Fruit fly (Drosophila melanogaster) whole organism, embryonic: ENCODE results near the gene CG42258.

Experiments
- Ada2b ChIP-seq: fragments of 200-800 bp; sonication (Bioruptor generic); IDR thresholded peaks from 2 replicates; pipeline ENCODE4 v1.3.6; 2022; ENCODE audit warnings: missing biosample characterization, missing genetic modification characterization
- B-H1 ChIP-seq: fragments of 200-800 bp; sonication (Bioruptor generic); IDR thresholded peaks from 3 replicates; pipeline ENCODE4 v1.3.6; 2022; ENCODE audit warnings: missing biosample characterization, missing genetic modification characterization
- CG10366 ChIP-seq: fragments of 200-800 bp; sonication (Bioruptor generic); IDR thresholded peaks from 2 replicates; pipeline ENCODE4 v1.3.6; 2022; ENCODE audit warnings: missing biosample characterization, missing genetic modification characterization
- CG11504 ChIP-seq: fragments of 200-800 bp; sonication (Bioruptor generic); optimal IDR thresholded peaks from 3 replicates; lab custom pipeline; 2019; ENCODE audit warnings: missing biosample characterization, mild to moderate bottlenecking, missing genetic modification characterization, moderate library complexity
- CG12744 ChIP-seq: fragments of 200-800 bp; sonication (Bioruptor generic); optimal IDR thresholded peaks from 2 replicates; lab custom pipeline; 2016; ENCODE audit warnings: missing biosample characterization, missing genetic modification characterization
- CG12769 ChIP-seq: fragments of 200-800 bp; sonication (Bioruptor generic); optimal IDR thresholded peaks from 2 replicates; lab custom pipeline; 2019; ENCODE audit warnings: missing biosample characterization, mild to moderate bottlenecking, missing genetic modification characterization, moderate library complexity
- CG13624 ChIP-seq: fragments of 200-800 bp; sonication (Bioruptor generic); optimal IDR thresholded peaks from 2 replicates; lab custom pipeline; 2016; ENCODE audit warnings: missing biosample characterization, missing genetic modification characterization
- CG14014 ChIP-seq: fragments of 200-800 bp; sonication (Bioruptor generic); IDR thresholded peaks from 2 replicates; pipeline ENCODE4 v1.3.6; 2022; ENCODE audit warnings: missing biosample characterization, missing genetic modification characterization
- CG14441 ChIP-seq: fragments of 200-800 bp; sonication (Bioruptor generic); IDR thresholded peaks from 2 replicates; pipeline ENCODE4 v1.3.6; 2022; ENCODE audit warnings: missing biosample characterization, missing genetic modification characterization
- CG15073 ChIP-seq: fragments of 200-800 bp; sonication (Bioruptor generic); optimal IDR thresholded peaks from 2 replicates; lab custom pipeline; 2016; ENCODE audit warnings: missing biosample characterization, missing genetic modification characterization
- CG15269 ChIP-seq: fragments of 200-800 bp; sonication (Bioruptor generic); optimal IDR thresholded peaks from 2 replicates; lab custom pipeline; 2018; ENCODE audit warnings: missing biosample characterization, mild to moderate bottlenecking, missing genetic modification characterization, moderate library complexity
- CG1602 ChIP-seq: fragments of 200-800 bp; sonication (Bioruptor generic); optimal IDR thresholded peaks from 3 replicates; lab custom pipeline; 2016; ENCODE audit warnings: missing biosample characterization, missing genetic modification characterization
- CG17359 ChIP-seq: fragments of 200-800 bp; sonication (Bioruptor generic); optimal IDR thresholded peaks from 3 replicates; lab custom pipeline; 2018; ENCODE audit warnings: missing biosample characterization, mild to moderate bottlenecking, missing genetic modification characterization, moderate library complexity
- CG17802 ChIP-seq: fragments of 200-800 bp; sonication (Bioruptor generic); optimal IDR thresholded peaks from 2 replicates; lab custom pipeline; 2018; ENCODE audit warnings: missing biosample characterization, mild to moderate bottlenecking, missing genetic modification characterization, moderate library complexity
- CG18262 ChIP-seq: fragments of 200-800 bp; optimal IDR thresholded peaks from 3 replicates; lab custom pipeline; 2019; ENCODE audit warnings: missing biosample characterization, mild to moderate bottlenecking, missing genetic modification characterization, moderate library complexity
- CG18476 ChIP-seq: fragments of 200-800 bp; sonication (Bioruptor generic); optimal IDR thresholded peaks from 2 replicates; lab custom pipeline; 2016; ENCODE audit warnings: missing biosample characterization, mild to moderate bottlenecking, missing genetic modification characterization
- CG2202 ChIP-seq: fragments of 200-800 bp; sonication (Bioruptor generic); optimal IDR thresholded peaks from 2 replicates; lab custom pipeline; 2018; ENCODE audit warnings: missing biosample characterization, mild to moderate bottlenecking, missing genetic modification characterization
- CG30403 ChIP-seq: fragments of 200-800 bp; sonication (Bioruptor generic); optimal IDR thresholded peaks from 3 replicates; lab custom pipeline; 2016; ENCODE audit warnings: missing biosample characterization, missing genetic modification characterization
- CG30431 ChIP-seq: fragments of 200-800 bp; sonication (Bioruptor generic); optimal IDR thresholded peaks from 2 replicates; lab custom pipeline; 2017; ENCODE audit warnings: missing biosample characterization, missing genetic modification characterization
- CG3163 ChIP-seq: fragments of 200-800 bp; sonication (Bioruptor generic); optimal IDR thresholded peaks from 3 replicates; lab custom pipeline; 2016; ENCODE audit warnings: missing biosample characterization, missing genetic modification characterization
- CG34422 ChIP-seq: fragments of 200-800 bp; sonication (Bioruptor generic); IDR thresholded peaks from 3 replicates; pipeline ENCODE4 v1.3.6; 2022; ENCODE audit warnings: missing biosample characterization, missing genetic modification characterization
- CG43689 ChIP-seq: fragments of 200-800 bp; sonication (Bioruptor generic); IDR thresholded peaks from 2 replicates; pipeline ENCODE4 v1.3.6; 2022; ENCODE audit warnings: missing biosample characterization, missing genetic modification characterization
- CG4730 ChIP-seq: fragments of 200-800 bp; sonication (Bioruptor generic); IDR thresholded peaks from 2 replicates; pipeline ENCODE4 v1.3.6; 2022; ENCODE audit warnings: missing biosample characterization, missing genetic modification characterization
- CG6813 ChIP-seq: fragments of 200-800 bp; sonication (Bioruptor generic); optimal IDR thresholded peaks from 2 replicates; lab custom pipeline; 2017; ENCODE audit warnings: missing biosample characterization, missing genetic modification characterization, mild to moderate bottlenecking, moderate library complexity, missing genetic modification reagents
- CG8359 ChIP-seq: fragments of 200-800 bp; sonication (Bioruptor generic); optimal IDR thresholded peaks from 2 replicates; lab custom pipeline; 2017; ENCODE audit warnings: missing biosample characterization, mild to moderate bottlenecking, missing genetic modification characterization, borderline replicate concordance
- CG8944 ChIP-seq: fragments of 200-800 bp; sonication (Bioruptor generic); optimal IDR thresholded peaks from 3 replicates; lab custom pipeline; 2016; ENCODE audit warnings: missing biosample characterization, missing genetic modification characterization
- CHES-1-like ChIP-seq: fragments of 200-800 bp; sonication (Bioruptor generic); optimal IDR thresholded peaks from 2 replicates; lab custom pipeline; 2016; ENCODE audit warnings: missing biosample characterization, missing genetic modification characterization
- Camta ChIP-seq: fragments of 200-800 bp; sonication (Bioruptor generic); optimal IDR thresholded peaks from 2 replicates; lab custom pipeline; 2016; ENCODE audit warnings: missing biosample characterization, missing genetic modification characterization
- CrebB ChIP-seq: fragments of 200-800 bp; sonication (Bioruptor generic); optimal IDR thresholded peaks from 3 replicates; lab custom pipeline; 2018; ENCODE audit warnings: missing biosample characterization, mild to moderate bottlenecking, missing genetic modification characterization
- Doc3 ChIP-seq: fragments of 200-800 bp; sonication (Bioruptor generic); IDR thresholded peaks from 3 replicates; pipeline ENCODE4 v1.3.6; 2022; ENCODE audit warnings: missing biosample characterization, missing genetic modification characterization; ENCODE audit not compliant: partially characterized antibody
- Eip74EF ChIP-seq, 2 experiments: fragments of 200-800 bp in 1 of 2; fragments of >200 bp in 1 of 2; sonication (Bioruptor generic) in 1 of 2; optimal IDR thresholded peaks; 2 replicates each; lab custom pipeline; 2017 to 2019; ENCODE audit warnings: missing biosample characterization in 2 of 2, missing genetic modification characterization in 2 of 2, mild to moderate bottlenecking in 1 of 2, moderate library complexity in 1 of 2
- Fer3 ChIP-seq: fragments of 200-800 bp; sonication (Bioruptor generic); optimal IDR thresholded peaks from 2 replicates; lab custom pipeline; 2018; ENCODE audit warnings: missing biosample characterization, mild to moderate bottlenecking, missing genetic modification characterization, moderate library complexity
- Hr3 ChIP-seq: fragments of 200-800 bp; sonication (Bioruptor generic); optimal IDR thresholded peaks from 3 replicates; lab custom pipeline; 2016; ENCODE audit warnings: missing biosample characterization, missing genetic modification characterization
- Lhr ChIP-seq: fragments of 200-800 bp; sonication (Bioruptor generic); optimal IDR thresholded peaks from 3 replicates; lab custom pipeline; 2017; ENCODE audit warnings: mild to moderate bottlenecking, missing biosample characterization, missing genetic modification reagents, missing genetic modification characterization
- Sox102F ChIP-seq: fragments of 200-800 bp; sonication (Bioruptor generic); optimal IDR thresholded peaks from 2 replicates; lab custom pipeline; 2018; ENCODE audit warnings: missing biosample characterization, mild to moderate bottlenecking, missing genetic modification characterization, moderate library complexity
- TFAM ChIP-seq: fragments of 200-800 bp; sonication (Bioruptor generic); optimal IDR thresholded peaks from 2 replicates; lab custom pipeline; 2017; ENCODE audit warnings: missing biosample characterization, missing genetic modification characterization, inconsistent platforms
- ac ChIP-seq: fragments of 200-800 bp; sonication (Bioruptor generic); optimal IDR thresholded peaks from 3 replicates; lab custom pipeline; 2017; ENCODE audit warnings: missing biosample characterization, mild to moderate bottlenecking, missing genetic modification characterization
- bcd ChIP-seq: fragments of 200-800 bp; sonication (Bioruptor generic); optimal IDR thresholded peaks from 2 replicates; lab custom pipeline; 2017; ENCODE audit warnings: missing biosample characterization, mild to moderate bottlenecking, missing genetic modification characterization
- ewg ChIP-seq: fragments of 200-800 bp; sonication (Bioruptor generic); optimal IDR thresholded peaks from 3 replicates; lab custom pipeline; 2017; ENCODE audit warnings: mild to moderate bottlenecking, missing biosample characterization, missing genetic modification reagents, missing genetic modification characterization
- grn ChIP-seq: fragments of 200-800 bp; sonication (Bioruptor generic); optimal IDR thresholded peaks from 3 replicates; lab custom pipeline; 2017; ENCODE audit warnings: missing biosample characterization, missing genetic modification characterization
- h ChIP-seq: fragments of >200 bp; optimal IDR thresholded peaks from 2 replicates; lab custom pipeline; 2017
- ind ChIP-seq: fragments of 200-800 bp; sonication (Bioruptor generic); optimal IDR thresholded peaks from 3 replicates; lab custom pipeline; 2016; ENCODE audit warnings: missing biosample characterization, missing genetic modification characterization
- ken ChIP-seq: fragments of 200-800 bp; sonication (Bioruptor generic); IDR thresholded peaks from 3 replicates; pipeline ENCODE4 v1.3.6; 2022; ENCODE audit warnings: missing biosample characterization, missing genetic modification characterization
- lov ChIP-seq, 2 experiments: fragments of 200-800 bp in 1 of 2; fragments of >200 bp in 1 of 2; sonication (Bioruptor generic) in 1 of 2; IDR thresholded peaks in 1 of 2; optimal IDR thresholded peaks in 1 of 2; 2 replicates in 1 of 2; 3 replicates in 1 of 2; pipeline versions ENCODE4 v1.3.6 to Lab custom; 2017 to 2022; ENCODE audit warnings: missing biosample characterization in 1 of 2, missing genetic modification characterization in 1 of 2
- sd ChIP-seq: fragments of 200-800 bp; sonication (Bioruptor generic); optimal IDR thresholded peaks from 3 replicates; lab custom pipeline; 2018; ENCODE audit warnings: missing biosample characterization, mild to moderate bottlenecking, missing genetic modification characterization, moderate library complexity
- slbo ChIP-seq: fragments of 200-800 bp; sonication (Bioruptor generic); IDR thresholded peaks from 2 replicates; pipeline ENCODE4 v1.3.6; 2022; ENCODE audit warnings: missing biosample characterization, missing genetic modification characterization
- toy ChIP-seq: fragments of 200-800 bp; sonication (Bioruptor generic); IDR thresholded peaks from 2 replicates; pipeline ENCODE4 v1.3.6; 2022; ENCODE audit warnings: missing biosample characterization, missing genetic modification characterization
- yki ChIP-seq: fragments of >200 bp; optimal IDR thresholded peaks from 3 replicates; lab custom pipeline; 2018

Gene CG42258

dm6 chrX:12510750-12511649 lies 47.7 kb downstream of the CG42258 start:
- no peak for TF ChIP-seq h (lab: Kevin White, UChicago)
- peak; percentile 59 for TF ChIP-seq CG8359 (GFP tag; lab: Kevin White, UChicago)
- peak; percentile 70 for TF ChIP-seq CG12769
- peak; percentile 45 for TF ChIP-seq Lhr (GFP tag; lab: Kevin White, UChicago)
- TF ChIP-seq slbo (GFP tag; lab: Robert Waterston, UW): peak; percentile 79
- no peak for TF ChIP-seq lov (optimal IDR thresholded peaks at IDR 0.05; lab: Kevin White, UChicago)
- TF ChIP-seq lov (GFP tag; IDR thresholded peaks at IDR 0.05; lab: Robert Waterston, UW): no peak
- peak; percentile 57 for TF ChIP-seq CG13624 (GFP tag; lab: Kevin White, UChicago)
- TF ChIP-seq CG15073 (GFP tag; lab: Kevin White, UChicago): peak; percentile 65
- TF ChIP-seq CG15269: peak; percentile 71
- TF ChIP-seq CG18476 (GFP tag; lab: Kevin White, UChicago): peak; percentile 67
- peak; percentile 78 for TF ChIP-seq Hr3 (GFP tag; lab: Kevin White, UChicago)
- TF ChIP-seq CHES-1-like (GFP tag; lab: Kevin White, UChicago): peak; percentile 52
- TF ChIP-seq ken (GFP tag; lab: Robert Waterston, UW): peak; percentile 69
- TF ChIP-seq CG3163 (GFP tag; lab: Kevin White, UChicago): no peak
- peak; percentile 79 for TF ChIP-seq CG30403
- TF ChIP-seq toy: peak; percentile 44; the same call in 1 of the 2 replicates
- peak; percentile 69 for TF ChIP-seq bcd (GFP tag; lab: Kevin White, UChicago)
- TF ChIP-seq Sox102F (GFP tag; lab: Kevin White, UChicago): peak; percentile 79
- peak in 1 of 2 experiments; percentile 53 for TF ChIP-seq Eip74EF (GFP tag; optimal IDR thresholded peaks at IDR 0.05; lab: Kevin White, UChicago)
- TF ChIP-seq CG18262 (tag; lab: Kevin White, UChicago): peak; percentile 81
- TF ChIP-seq CrebB (tag; lab: Kevin White, UChicago): peak; percentile 43
- no peak for TF ChIP-seq grn (GFP tag; lab: Kevin White, UChicago)
- peak; percentile 31 for TF ChIP-seq CG12744 (GFP tag; lab: Kevin White, UChicago)
- TF ChIP-seq CG14441: peak; percentile 62
- peak; percentile 71; the same call in 2 of the 3 replicates for TF ChIP-seq CG34422 (GFP tag; lab: Robert Waterston, UW)
- peak; percentile 75 for TF ChIP-seq Ada2b (GFP tag; lab: Robert Waterston, UW)
- TF ChIP-seq B-H1 (GFP tag; lab: Robert Waterston, UW): peak; percentile 28; the same call in 1 of the 3 replicates
- peak; percentile 66; the same call in 1 of the 2 replicates for TF ChIP-seq CG14014 (GFP tag; lab: Robert Waterston, UW)
- TF ChIP-seq CG17802: peak; percentile 68
- peak; percentile 55 for TF ChIP-seq CG30431 (GFP tag; lab: Kevin White, UChicago)
- TF ChIP-seq ind (GFP tag; lab: Kevin White, UChicago): peak; percentile 78
- peak; percentile 74 for TF ChIP-seq CG2202 (tag; lab: Kevin White, UChicago)
- no peak for TF ChIP-seq CG43689
- peak; percentile 18 for TF ChIP-seq TFAM (GFP tag; lab: Kevin White, UChicago)
- no peak for TF ChIP-seq Doc3 (GFP tag; lab: Robert Waterston, UW)
- TF ChIP-seq CG1602 (GFP tag; lab: Kevin White, UChicago): peak; percentile 70
- peak; percentile 82 for TF ChIP-seq Camta (GFP tag; lab: Kevin White, UChicago)
- TF ChIP-seq CG17359: peak; percentile 80
- TF ChIP-seq CG4730 (GFP tag; lab: Robert Waterston, UW): no peak
- TF ChIP-seq ac: no peak
- peak; percentile 12 for TF ChIP-seq sd (tag; lab: Kevin White, UChicago)
- peak; percentile 58 for TF ChIP-seq ewg (GFP tag; lab: Kevin White, UChicago)
- TF ChIP-seq Fer3: peak; percentile 76
- peak; percentile 77 for TF ChIP-seq CG10366 (GFP tag; lab: Robert Waterston, UW)
- TF ChIP-seq yki (lab: Kevin White, UChicago): no peak
- TF ChIP-seq CG6813 (GFP tag; lab: Kevin White, UChicago): peak; percentile 55
- peak; percentile 54 for TF ChIP-seq CG8944 (GFP tag; lab: Kevin White, UChicago)
- TF ChIP-seq CG11504 (tag; lab: Kevin White, UChicago): peak; percentile 85
